Fruit fly (Drosophila melanogaster): ENCODE data around the gene CG1307.

Gene CG1307

DNA sequence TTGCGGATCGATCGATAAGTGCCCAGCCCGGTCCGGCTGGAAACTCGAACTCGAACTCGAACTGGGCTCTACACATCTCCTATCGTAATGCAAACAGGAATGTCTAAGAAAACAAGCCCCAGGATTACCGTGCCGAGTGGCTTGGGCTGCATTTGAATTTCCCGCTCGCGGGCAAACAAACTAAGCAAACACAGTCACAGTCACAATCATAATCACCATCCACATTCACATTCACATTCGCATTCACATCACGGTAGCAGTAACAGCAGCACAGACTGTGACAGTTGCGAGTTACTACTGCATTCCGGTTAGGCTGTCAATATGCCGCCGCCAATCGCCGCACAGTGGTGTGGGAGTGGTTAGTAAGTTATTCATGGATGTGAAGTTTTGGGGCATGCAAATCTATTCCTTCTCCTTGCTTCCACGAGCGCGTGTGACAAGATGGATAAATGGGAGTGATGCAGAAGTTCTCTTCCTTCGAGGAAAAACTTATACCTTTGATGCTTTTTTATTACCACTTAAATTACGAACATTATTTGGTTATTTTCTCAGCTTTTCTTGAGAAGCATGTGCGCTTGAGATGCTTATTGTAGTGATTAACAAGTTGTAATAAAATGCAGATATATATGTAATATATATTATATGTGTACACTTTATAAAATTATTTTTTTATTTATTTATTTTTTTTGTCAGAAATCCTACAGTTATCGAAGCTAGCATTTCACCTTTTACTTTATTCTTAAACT lies 7.3 kb upstream of the CG1307 start (continued):
- TF ChIP-seq net (GFP tag; optimal IDR thresholded peaks at IDR 0.05) (peak; percentile 1), Gug (GFP tag; IDR thresholded peaks at IDR 0.05) (no peak), Lpt (GFP tag; optimal IDR thresholded peaks at IDR 0.05) (peak; percentile 2), CG31627 (GFP tag; optimal IDR thresholded peaks at IDR 0.05) (no peak), CG6163 (GFP tag; IDR thresholded peaks at IDR 0.05) (0 out of 3 replicates have a peak, but pooled peaks have one; percentile 10), CG8632 (GFP tag; optimal IDR thresholded peaks at IDR 0.05) (no peak), CG34406 (GFP tag; optimal IDR thresholded peaks at IDR 0.05) (no peak), Met (GFP tag; optimal IDR thresholded peaks at IDR 0.05) (no peak), CG11762 (GFP tag; optimal IDR thresholded peaks at IDR 0.05; ENCODE audit: insufficient read depth) (no peak), Hr4 (GFP tag; optimal IDR thresholded peaks at IDR 0.05) (peak; percentile 46), fkh (GFP tag; optimal IDR thresholded peaks at IDR 0.05) (peak; percentile 88), Eip75B (GFP tag; optimal IDR thresholded peaks at IDR 0.05) (no peak), pdm3 (GFP tag; optimal IDR thresholded peaks at IDR 0.05) (no peak), CG11294 (GFP tag; IDR thresholded peaks at IDR 0.05) (no peak), CG32006 (GFP tag; optimal IDR thresholded peaks at IDR 0.05) (peak; percentile 83), CG8319 (GFP tag; optimal IDR thresholded peaks at IDR 0.05) (no peak), svp (GFP tag) (peak; percentile 54), CG6792 (GFP tag; optimal IDR thresholded peaks at IDR 0.05) (no peak), dsx (GFP tag; optimal IDR thresholded peaks at IDR 0.05; ENCODE audit: poor library complexity, severe bottlenecking) (no peak), cyc (GFP tag; optimal IDR thresholded peaks at IDR 0.05) (no peak), CG10631 (GFP tag; optimal IDR thresholded peaks at IDR 0.05) (peak; percentile 43), Blimp-1 (GFP tag; optimal IDR thresholded peaks at IDR 0.05) (no peak), CG1621 (tag; optimal IDR thresholded peaks at IDR 0.05) (no peak)

DNA sequence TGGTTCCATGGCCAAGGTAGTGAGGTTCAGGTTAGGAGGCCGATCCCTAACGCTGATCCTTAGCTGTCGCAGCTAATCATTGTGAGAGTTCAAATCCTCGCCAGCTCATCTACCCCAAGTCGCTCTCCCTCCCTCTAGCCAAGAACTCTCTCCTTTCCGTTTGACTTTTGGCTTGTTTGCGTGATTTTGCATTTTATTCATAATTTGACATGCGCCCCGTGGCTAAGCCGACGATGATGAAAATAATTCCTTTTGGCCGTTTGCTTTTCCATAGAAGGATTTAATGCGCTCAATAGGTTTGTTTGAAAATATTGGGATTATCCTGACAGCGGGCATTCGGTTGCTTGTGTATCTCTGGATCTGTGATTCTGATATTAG lies 6.0 kb upstream of the CG1307 start:
- no peak for TF ChIP-seq CG8632 (GFP tag; optimal IDR thresholded peaks at IDR 0.05)
- TF ChIP-seq Blimp-1 (GFP tag; optimal IDR thresholded peaks at IDR 0.05) = no peak
- no peak for TF ChIP-seq CG34406 (GFP tag; optimal IDR thresholded peaks at IDR 0.05)
- no peak for TF ChIP-seq CG10669 (GFP tag; optimal IDR thresholded peaks at IDR 0.05)
- TF ChIP-seq CG1621 (tag; optimal IDR thresholded peaks at IDR 0.05) = no peak
- no peak for TF ChIP-seq Lpt (GFP tag; optimal IDR thresholded peaks at IDR 0.05)
- no peak for TF ChIP-seq CG11294 (GFP tag; IDR thresholded peaks at IDR 0.05)
- no peak for TF ChIP-seq fkh (GFP tag; optimal IDR thresholded peaks at IDR 0.05)
- TF ChIP-seq CG31627 (GFP tag; optimal IDR thresholded peaks at IDR 0.05) = no peak
- TF ChIP-seq vri (GFP tag; optimal IDR thresholded peaks at IDR 0.05) = no peak
- TF ChIP-seq Smox (GFP tag; optimal IDR thresholded peaks at IDR 0.05) = no peak
- TF ChIP-seq esn (GFP tag; optimal IDR thresholded peaks at IDR 0.05) = no peak
- no peak for TF ChIP-seq Eip75B (GFP tag; optimal IDR thresholded peaks at IDR 0.05)
- TF ChIP-seq dsx (GFP tag; optimal IDR thresholded peaks at IDR 0.05; ENCODE audit: poor library complexity, severe bottlenecking) = no peak
- TF ChIP-seq CG8119 (GFP tag; IDR thresholded peaks at IDR 0.05) = no peak
- TF ChIP-seq CG32006 (GFP tag; optimal IDR thresholded peaks at IDR 0.05) = no peak
- TF ChIP-seq fd59A (GFP tag; optimal IDR thresholded peaks at IDR 0.05) = no peak

DNA sequence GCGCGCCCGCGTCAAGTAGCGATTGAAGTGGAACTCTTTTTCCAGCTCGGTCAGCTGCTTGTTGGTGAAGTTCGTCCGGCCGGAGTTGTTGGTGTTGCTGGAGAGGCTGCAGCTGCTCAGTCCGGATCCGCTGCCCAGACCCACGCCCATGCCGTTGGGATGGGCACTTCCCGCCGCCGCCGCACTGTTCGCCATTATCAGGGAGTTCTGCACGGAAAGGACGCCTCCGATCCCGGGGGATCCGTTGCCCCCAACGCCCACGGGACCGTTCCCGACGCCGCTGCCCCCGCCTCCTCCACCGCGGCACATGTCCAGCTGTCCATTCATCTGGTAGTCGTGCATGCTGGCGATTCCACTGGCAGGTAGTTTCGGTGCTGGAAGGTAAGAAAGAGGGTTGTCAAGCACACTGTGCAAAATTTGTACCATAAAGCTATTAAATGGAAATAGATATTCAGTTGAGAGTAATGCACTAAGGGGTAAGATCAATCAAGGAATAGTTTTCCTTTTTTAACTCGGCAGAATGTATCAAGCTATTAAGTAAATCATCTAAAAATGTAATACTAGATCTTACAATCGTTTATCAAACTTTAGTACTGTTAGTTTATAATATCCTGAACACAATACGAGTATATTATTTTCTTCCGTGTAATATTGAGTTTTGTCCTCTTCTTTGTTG lies 5.5 kb upstream of the CG1307 start:
- TF ChIP-seq net (GFP tag; optimal IDR thresholded peaks at IDR 0.05) (no peak), CG11902 (GFP tag; optimal IDR thresholded peaks at IDR 0.05) (no peak)

DNA sequence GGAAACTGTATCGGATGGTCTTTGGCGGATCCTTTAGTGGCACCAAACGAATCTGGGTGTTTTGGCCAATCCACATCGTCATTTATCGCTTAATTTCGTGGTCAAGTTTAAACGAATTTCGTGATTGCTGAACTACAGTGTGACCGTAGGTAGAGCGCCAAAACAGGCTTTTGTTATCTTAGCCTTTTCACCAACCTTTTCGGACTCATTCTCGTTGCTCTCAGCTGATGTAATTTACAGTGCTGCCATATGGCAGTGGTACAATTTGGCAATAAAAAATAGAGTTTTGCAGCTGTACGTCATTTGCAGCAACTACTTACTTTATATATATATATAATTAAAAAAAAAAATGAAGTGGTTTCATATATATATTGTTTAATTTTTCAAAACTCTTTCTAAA lies 2.7 kb upstream of the CG1307 start, which contains the start of gene agt:
Gene agt (minus strand): TSS at position 160 of the 400 bp plus-strand sequence.
- TF ChIP-seq CG6854 (GFP tag; optimal IDR thresholded peaks at IDR 0.05) = no peak
- no peak for TF ChIP-seq CG8319 (GFP tag; optimal IDR thresholded peaks at IDR 0.05)
- no peak for TF ChIP-seq CG7368 (GFP tag; optimal IDR thresholded peaks at IDR 0.05)
- 0 out of 2 replicates have a peak, but pooled peaks have one; percentile 16 for TF ChIP-seq CG15336 (GFP tag; IDR thresholded peaks at IDR 0.05)
- peak; percentile 8 for TF ChIP-seq CG3032 (tag; optimal IDR thresholded peaks at IDR 0.05)
- TF ChIP-seq esn (GFP tag; optimal IDR thresholded peaks at IDR 0.05) = peak; percentile 10
- TF ChIP-seq Hr38 (GFP tag; optimal IDR thresholded peaks at IDR 0.05) = no peak
- no peak for TF ChIP-seq CG8632 (GFP tag; optimal IDR thresholded peaks at IDR 0.05)
- TF ChIP-seq pdm3 (GFP tag; optimal IDR thresholded peaks at IDR 0.05) = no peak
- TF ChIP-seq CG6276 (GFP tag; optimal IDR thresholded peaks at IDR 0.05) = no peak
- TF ChIP-seq Hr39 (GFP tag; optimal IDR thresholded peaks at IDR 0.05) = no peak

Data from whole organism, prepupa.